Worm (Caenorhabditis elegans) whole organism, mixed stage, embryonic: ENCODE results near the gene F35E12.10.

Experiments
- M03D4.4 ChIP-seq: sonication (generic microtip); optimal IDR thresholded peaks from 2 replicates; lab custom pipeline; 2017; ENCODE audit warnings: mild to moderate bottlenecking, missing genetic modification characterization, missing compliant biosample characterization
- bed-3 ChIP-seq: fragments of 200-800 bp; sonication (Bioruptor generic); optimal IDR thresholded peaks from 3 replicates; lab custom pipeline; 2018; ENCODE audit warnings: mild to moderate bottlenecking, missing genetic modification characterization, moderate library complexity, missing compliant biosample characterization
- blmp-1 ChIP-seq: fragments of 150-350 bp; optimal IDR thresholded peaks from 2 replicates; lab custom pipeline; 2014; ENCODE audit warnings: missing biosample characterization, missing genetic modification characterization
- ceh-39 ChIP-seq: fragments of 150-350 bp; optimal IDR thresholded peaks from 2 replicates; lab custom pipeline; 2014; ENCODE audit warnings: missing biosample characterization, missing genetic modification characterization
- ceh-43 ChIP-seq: fragments of 200-800 bp; sonication (Bioruptor generic); optimal IDR thresholded peaks from 2 replicates; lab custom pipeline; 2018; ENCODE audit warnings: mild to moderate bottlenecking, missing genetic modification characterization, moderate library complexity, missing compliant biosample characterization
- ceh-83 ChIP-seq: fragments of 200-800 bp; sonication (Bioruptor generic); optimal IDR thresholded peaks from 2 replicates; lab custom pipeline; 2018; ENCODE audit warnings: mild to moderate bottlenecking, missing genetic modification characterization, missing compliant biosample characterization
- ces-1 ChIP-seq: fragments of 150-350 bp; optimal IDR thresholded peaks from 2 replicates; lab custom pipeline; 2014; ENCODE audit warnings: missing biosample characterization, missing genetic modification reagents, missing genetic modification characterization
- cnd-1 ChIP-seq: fragments of 200-800 bp; sonication (Bioruptor generic); optimal IDR thresholded peaks from 2 replicates; lab custom pipeline; 2018; ENCODE audit warnings: mild to moderate bottlenecking, missing genetic modification characterization, missing compliant biosample characterization
- drap-1 ChIP-seq: fragments of 200-800 bp; sonication (Bioruptor generic); optimal IDR thresholded peaks from 3 replicates; lab custom pipeline; 2018; ENCODE audit warnings: mild to moderate bottlenecking, missing genetic modification characterization, missing compliant biosample characterization
- elt-1 ChIP-seq: sonication (generic microtip); optimal IDR thresholded peaks from 2 replicates; lab custom pipeline; 2017; ENCODE audit warnings: missing genetic modification characterization, mild to moderate bottlenecking, missing compliant biosample characterization, antibody characterized with exemption, moderate library complexity, borderline replicate concordance; ENCODE audit not compliant: insufficient read depth
- flh-1 ChIP-seq: fragments of 200-800 bp; sonication (Bioruptor generic); optimal IDR thresholded peaks from 2 replicates; lab custom pipeline; 2018; ENCODE audit warnings: mild to moderate bottlenecking, missing genetic modification characterization, moderate library complexity, missing compliant biosample characterization
- ham-2 ChIP-seq: fragments of 200-800 bp; sonication (Bioruptor generic); optimal IDR thresholded peaks from 2 replicates; lab custom pipeline; 2018; ENCODE audit warnings: mild to moderate bottlenecking, missing genetic modification characterization, missing compliant biosample characterization
- hlh-1 ChIP-seq: fragments of 150-350 bp; optimal IDR thresholded peaks from 2 replicates; lab custom pipeline; 2014; ENCODE audit warnings: missing biosample characterization, missing genetic modification reagents, missing genetic modification characterization
- lin-13 ChIP-seq: fragments of 150-350 bp; optimal IDR thresholded peaks from 2 replicates; lab custom pipeline; 2014; ENCODE audit warnings: missing biosample characterization, missing genetic modification characterization
- lin-32 ChIP-seq: fragments of 200-800 bp; sonication (Bioruptor generic); optimal IDR thresholded peaks from 2 replicates; lab custom pipeline; 2018; ENCODE audit warnings: mild to moderate bottlenecking, missing genetic modification characterization, missing compliant biosample characterization
- lsy-2 ChIP-seq: fragments of 150-350 bp; optimal IDR thresholded peaks from 2 replicates; lab custom pipeline; 2014; ENCODE audit warnings: missing biosample characterization, missing genetic modification characterization
- mab-5 ChIP-seq: fragments of 150-350 bp; optimal IDR thresholded peaks from 2 replicates; lab custom pipeline; 2014; ENCODE audit warnings: missing biosample characterization, missing genetic modification characterization
- mep-1 ChIP-seq: fragments of 150-350 bp; optimal IDR thresholded peaks from 2 replicates; lab custom pipeline; 2017; ENCODE audit warnings: missing biosample characterization, missing genetic modification reagents, missing genetic modification characterization, inconsistent platforms
- mls-2 ChIP-seq: sonication (generic microtip); optimal IDR thresholded peaks from 2 replicates; lab custom pipeline; 2016; ENCODE audit warnings: mild to moderate bottlenecking, missing genetic modification characterization, moderate library complexity, missing compliant biosample characterization
- nhr-12 ChIP-seq: fragments of 150-350 bp; optimal IDR thresholded peaks from 2 replicates; lab custom pipeline; 2014; ENCODE audit warnings: missing biosample characterization, missing genetic modification characterization
- nhr-2 ChIP-seq: fragments of 150-350 bp; optimal IDR thresholded peaks from 2 replicates; lab custom pipeline; 2014; ENCODE audit warnings: missing biosample characterization, missing genetic modification characterization
- nhr-237 ChIP-seq: fragments of 150-350 bp; optimal IDR thresholded peaks from 2 replicates; lab custom pipeline; 2014; ENCODE audit warnings: missing biosample characterization, missing genetic modification characterization
- nhr-28 ChIP-seq: fragments of 150-350 bp; optimal IDR thresholded peaks from 2 replicates; lab custom pipeline; 2014; ENCODE audit warnings: missing biosample characterization, missing genetic modification characterization
- nhr-76 ChIP-seq: sonication (generic microtip); optimal IDR thresholded peaks from 2 replicates; lab custom pipeline; 2017; ENCODE audit warnings: missing biosample characterization, missing genetic modification characterization
- pha-4 ChIP-seq: fragments of 150-350 bp; optimal IDR thresholded peaks from 2 replicates; lab custom pipeline; 2018; ENCODE audit warnings: missing biosample characterization, missing genetic modification reagents, missing genetic modification characterization
- sem-2 ChIP-seq: fragments of 200-800 bp; sonication (Bioruptor generic); optimal IDR thresholded peaks from 2 replicates; lab custom pipeline; 2018; ENCODE audit warnings: mild to moderate bottlenecking, missing genetic modification characterization, missing compliant biosample characterization
- snpc-4 ChIP-seq: fragments of 150-350 bp; optimal IDR thresholded peaks from 2 replicates; lab custom pipeline; 2014; ENCODE audit warnings: missing biosample characterization, missing genetic modification characterization
- sptf-1 ChIP-seq: sonication (generic microtip); optimal IDR thresholded peaks from 2 replicates; lab custom pipeline; 2017; ENCODE audit warnings: mild to moderate bottlenecking, missing genetic modification characterization, moderate library complexity, missing compliant biosample characterization
- tbx-8 ChIP-seq: fragments of 200-800 bp; sonication (Bioruptor generic); optimal IDR thresholded peaks from 2 replicates; lab custom pipeline; 2018; ENCODE audit warnings: mild to moderate bottlenecking, missing genetic modification characterization, moderate library complexity, missing compliant biosample characterization
- unc-120 ChIP-seq: sonication (generic microtip); optimal IDR thresholded peaks from 2 replicates; lab custom pipeline; 2017; ENCODE audit warnings: missing genetic modification characterization, missing compliant biosample characterization; ENCODE audit not compliant: poor library complexity, severe bottlenecking
- unc-62 ChIP-seq: fragments of 150-350 bp; optimal IDR thresholded peaks from 2 replicates; lab custom pipeline; 2014; ENCODE audit warnings: missing biosample characterization, missing genetic modification reagents, missing genetic modification characterization
- zip-8 ChIP-seq: fragments of 150-350 bp; optimal IDR thresholded peaks from 2 replicates; lab custom pipeline; 2014; ENCODE audit warnings: missing biosample characterization, missing genetic modification characterization
- ztf-11 ChIP-seq: fragments of 150-350 bp; optimal IDR thresholded peaks from 2 replicates; lab custom pipeline; 2014; ENCODE audit warnings: missing biosample characterization, missing genetic modification characterization

F35E12.10 gene

ce11 chrV:13789362-13789761 lies 40.8 kb upstream of the F35E12.10 start:
- TF ChIP-seq ceh-39 (peak; percentile 36), ces-1 (GFP tag; lab: Kevin White, UChicago) (peak; percentile 59), lsy-2 (tag; lab: Kevin White, UChicago) (peak; percentile 75), unc-62 (GFP tag; lab: Kevin White, UChicago) (peak; percentile 94), M03D4.4 (tag; lab: Kevin White, UChicago) (no peak), lin-13 (tag; lab: Kevin White, UChicago) (peak; percentile 78), lin-32 (GFP tag; lab: Kevin White, UChicago) (no peak), nhr-12 (no peak), mep-1 (tag; lab: Kevin White, UChicago) (peak; percentile 81), tbx-8 (no peak), nhr-237 (tag; lab: Kevin White, UChicago) (peak; percentile 82), ham-2 (GFP tag; lab: Kevin White, UChicago) (no peak), pha-4 (tag; lab: Kevin White, UChicago) (peak; percentile 97), mls-2 (tag; lab: Kevin White, UChicago) (peak; percentile 85), nhr-76 (tag; lab: Kevin White, UChicago) (no peak), sptf-1 (tag; lab: Kevin White, UChicago) (peak; percentile 38), zip-8 (no peak), ceh-43 (peak; percentile 24), flh-1 (no peak), hlh-1 (tag; lab: Kevin White, UChicago) (peak; percentile 47), bed-3 (GFP tag; lab: Kevin White, UChicago) (no peak), sem-2 (no peak), nhr-2 (tag; lab: Kevin White, UChicago) (peak; percentile 93), ztf-11 (tag; lab: Kevin White, UChicago) (no peak), unc-120 (tag; lab: Kevin White, UChicago) (peak; percentile 91), drap-1 (GFP tag; lab: Kevin White, UChicago) (peak; percentile 43), elt-1 (no peak), cnd-1 (tag; lab: Kevin White, UChicago) (peak; percentile 9)

- TF ChIP-seq sptf-1 (tag; lab: Kevin White, UChicago) (no peak), sem-2 (no peak), flh-1 (no peak), lin-32 (GFP tag; lab: Kevin White, UChicago) (no peak), nhr-28 (no peak), pha-4 (tag; lab: Kevin White, UChicago) (no peak), ces-1 (GFP tag; lab: Kevin White, UChicago) (no peak), snpc-4 (no peak), ceh-83 (GFP tag; lab: Kevin White, UChicago) (no peak), M03D4.4 (tag; lab: Kevin White, UChicago) (no peak), ceh-39 (no peak), tbx-8 (no peak), blmp-1 (no peak), mab-5 (no peak)
- TF ChIP-seq, all 35 proteins: peak for 0
Observed at ce11 chrV:13787948-13788681, 39.6 kb upstream of the F35E12.10 start.

ce11 chrV:13787225-13787898 lies 38.8 kb upstream of the F35E12.10 start, which contains the start of the genes F53C11.4 and F53C11.5:
TSS of gene F53C11.4 (minus strand) at chrV:13787352.
TSS of gene F53C11.5 (plus strand) at chrV:13787549.
- peak; percentile 30 for TF ChIP-seq nhr-237 (tag; lab: Kevin White, UChicago)
- no peak for TF ChIP-seq flh-1
- no peak for TF ChIP-seq drap-1 (GFP tag; lab: Kevin White, UChicago)
- TF ChIP-seq unc-120 (tag; lab: Kevin White, UChicago), result peak; percentile 8
- peak; percentile 43 for TF ChIP-seq unc-62 (GFP tag; lab: Kevin White, UChicago)
- TF ChIP-seq nhr-2 (tag; lab: Kevin White, UChicago), result peak; percentile 98
- no peak for TF ChIP-seq ham-2 (GFP tag; lab: Kevin White, UChicago)
- no peak for TF ChIP-seq zip-8
- TF ChIP-seq tbx-8, result no peak
- TF ChIP-seq nhr-12, result no peak
- TF ChIP-seq mab-5, result no peak
- TF ChIP-seq ceh-39, result no peak
- TF ChIP-seq lsy-2 (tag; lab: Kevin White, UChicago), result peak; percentile 42
- TF ChIP-seq ceh-83 (GFP tag; lab: Kevin White, UChicago), result no peak
- TF ChIP-seq sem-2, result no peak
- no peak for TF ChIP-seq nhr-28
- TF ChIP-seq mep-1 (tag; lab: Kevin White, UChicago), result peak; percentile 7
- no peak for TF ChIP-seq cnd-1 (tag; lab: Kevin White, UChicago)
